Fruit fly (Drosophila melanogaster): ENCODE measurements around the gene CG17233.

Gene CG17233

dm6 chr3L:20230178-20230775 is 11.4 kb downstream of the CG17233 start:
- peak; percentile 80 for TF ChIP-seq Dif (GFP tag; optimal IDR thresholded peaks at IDR 0.05; ENCODE audit: partially characterized antibody)
- TF ChIP-seq HLH106 (tag; optimal IDR thresholded peaks at IDR 0.05): no peak
- TF ChIP-seq Rel (GFP tag; optimal IDR thresholded peaks at IDR 0.05): no peak
- TF ChIP-seq Rel (tag; optimal IDR thresholded peaks at IDR 0.05): no peak

DNA sequence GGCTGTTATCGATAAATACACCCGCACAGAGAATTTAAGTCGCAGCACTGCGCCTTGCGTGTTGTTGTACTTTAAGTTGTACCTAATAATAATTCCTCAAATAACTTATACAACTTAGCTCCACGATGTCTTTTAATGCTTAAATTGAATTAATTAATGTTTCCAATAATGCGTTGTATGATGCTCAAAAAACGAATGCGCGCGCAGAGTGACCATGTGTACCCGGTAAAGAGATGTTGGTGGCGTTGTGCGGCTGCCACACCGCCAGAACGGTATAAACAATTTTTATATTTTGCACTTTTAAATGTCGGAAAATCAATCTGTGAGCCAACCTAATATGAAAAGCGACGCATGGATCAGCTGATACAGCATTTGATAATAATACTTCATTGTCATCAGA is 15.6 kb downstream of the CG17233 start:
- TF ChIP-seq h (GFP tag; optimal IDR thresholded peaks at IDR 0.05): no peak
- TF ChIP-seq Dif (GFP tag; optimal IDR thresholded peaks at IDR 0.05; ENCODE audit: partially characterized antibody): peak; percentile 69
- TF ChIP-seq jim (GFP tag; optimal IDR thresholded peaks at IDR 0.05): no peak
- no peak for TF ChIP-seq Sp1 (GFP tag; optimal IDR thresholded peaks at IDR 0.05)
- TF ChIP-seq dsf (GFP tag; optimal IDR thresholded peaks at IDR 0.05; ENCODE audit: borderline replicate concordance): no peak
- no peak for TF ChIP-seq lola (GFP tag; optimal IDR thresholded peaks at IDR 0.05)
- TF ChIP-seq dl (GFP tag; optimal IDR thresholded peaks at IDR 0.05; ENCODE audit: insufficient read depth in 1 of 2, partially characterized antibody in 2 of 2): peak in 1 of 2 experiments; percentile 54
- no peak for TF ChIP-seq fru (GFP tag; optimal IDR thresholded peaks at IDR 0.05)
- TF ChIP-seq CG9705 (GFP tag; optimal IDR thresholded peaks at IDR 0.05): no peak
- TF ChIP-seq Rel (GFP tag; optimal IDR thresholded peaks at IDR 0.05): no peak
- TF ChIP-seq Rel (tag; optimal IDR thresholded peaks at IDR 0.05): no peak
- no peak for TF ChIP-seq psq (GFP tag; optimal IDR thresholded peaks at IDR 0.05)
- no peak for TF ChIP-seq pan (optimal IDR thresholded peaks at IDR 0.05)
- no peak for TF ChIP-seq N (GFP tag; optimal IDR thresholded peaks at IDR 0.05)
- no peak for TF ChIP-seq CG32264 (GFP tag; optimal IDR thresholded peaks at IDR 0.05)
- TF ChIP-seq woc (GFP tag; optimal IDR thresholded peaks at IDR 0.05): no peak
- no peak for TF ChIP-seq sage (GFP tag; optimal IDR thresholded peaks at IDR 0.05)
- peak; percentile 92 for TF ChIP-seq Vsx2 (GFP tag; optimal IDR thresholded peaks at IDR 0.05; ENCODE audit: partially characterized antibody)
- no peak for TF ChIP-seq brk (GFP tag; optimal IDR thresholded peaks at IDR 0.05)
- TF ChIP-seq Hr83 (GFP tag; optimal IDR thresholded peaks at IDR 0.05; ENCODE audit: poor library complexity, severe bottlenecking): no peak
- TF ChIP-seq tai (GFP tag; optimal IDR thresholded peaks at IDR 0.05): no peak
- peak; percentile 45 for TF ChIP-seq Myc (optimal IDR thresholded peaks at IDR 0.05)
- no peak for TF ChIP-seq br (GFP tag; optimal IDR thresholded peaks at IDR 0.05)

dm6 chr3L:20223398-20223951 is 18.2 kb downstream of the CG17233 start, which contains the start of gene CG17147:
Gene CG17147 (plus strand): TSS chr3L:20223932.
- TF ChIP-seq brk (GFP tag; optimal IDR thresholded peaks at IDR 0.05) (no peak), lola (GFP tag; optimal IDR thresholded peaks at IDR 0.05) (no peak), h (GFP tag; optimal IDR thresholded peaks at IDR 0.05) (no peak), CG32264 (GFP tag; optimal IDR thresholded peaks at IDR 0.05) (no peak), Myc (optimal IDR thresholded peaks at IDR 0.05) (no peak), sv (GFP tag; optimal IDR thresholded peaks at IDR 0.05) (no peak), Hnf4 (GFP tag; optimal IDR thresholded peaks at IDR 0.05) (no peak), CG9705 (GFP tag; optimal IDR thresholded peaks at IDR 0.05) (no peak), Mio (GFP tag; optimal IDR thresholded peaks at IDR 0.05) (no peak)

- TF ChIP-seq CrebA (GFP tag; optimal IDR thresholded peaks at IDR 0.05; ENCODE audit: borderline replicate concordance): no peak
- TF ChIP-seq woc (GFP tag; optimal IDR thresholded peaks at IDR 0.05): no peak
- no peak for TF ChIP-seq CG32264 (GFP tag; optimal IDR thresholded peaks at IDR 0.05)
- TF ChIP-seq GATAd (GFP tag; optimal IDR thresholded peaks at IDR 0.05): no peak
- no peak for TF ChIP-seq OdsH (GFP tag; optimal IDR thresholded peaks at IDR 0.05)
- TF ChIP-seq br (GFP tag; optimal IDR thresholded peaks at IDR 0.05): no peak
- no peak for TF ChIP-seq jim (GFP tag; optimal IDR thresholded peaks at IDR 0.05)
- no peak for TF ChIP-seq pan (optimal IDR thresholded peaks at IDR 0.05)
These were observed 19.1 kb downstream of the CG17233 start for dm6 chr3L:20222617-20223016.

- no peak for TF ChIP-seq h (GFP tag; optimal IDR thresholded peaks at IDR 0.05)
- no peak for TF ChIP-seq Jra (GFP tag; optimal IDR thresholded peaks at IDR 0.05)
- no peak for TF ChIP-seq CG32264 (GFP tag; optimal IDR thresholded peaks at IDR 0.05)
- no peak for TF ChIP-seq usp (GFP tag; optimal IDR thresholded peaks at IDR 0.05)
- no peak for TF ChIP-seq Hr78 (GFP tag; optimal IDR thresholded peaks at IDR 0.05)
- no peak for TF ChIP-seq Rel (GFP tag; optimal IDR thresholded peaks at IDR 0.05)
- TF ChIP-seq Rel (tag; optimal IDR thresholded peaks at IDR 0.05): no peak
- TF ChIP-seq CrebA (GFP tag; optimal IDR thresholded peaks at IDR 0.05; ENCODE audit: borderline replicate concordance): no peak
- no peak for TF ChIP-seq Myc (optimal IDR thresholded peaks at IDR 0.05)
- TF ChIP-seq Abd-B (GFP tag; optimal IDR thresholded peaks at IDR 0.05): no peak
- no peak for TF ChIP-seq tai (GFP tag; optimal IDR thresholded peaks at IDR 0.05)
- no peak for TF ChIP-seq brk (GFP tag; optimal IDR thresholded peaks at IDR 0.05)
- no peak for TF ChIP-seq sage (GFP tag; optimal IDR thresholded peaks at IDR 0.05)
- TF ChIP-seq Hr83 (GFP tag; optimal IDR thresholded peaks at IDR 0.05; ENCODE audit: poor library complexity, severe bottlenecking): no peak
- TF ChIP-seq dl (GFP tag; optimal IDR thresholded peaks at IDR 0.05; ENCODE audit: insufficient read depth in 1 of 2, partially characterized antibody in 2 of 2): no peak
These were observed 20.3 kb downstream of the CG17233 start, which contains the start of gene CG17145 for dm6 chr3L:20221412-20221864. Gene CG17145 (plus strand): TSS chr3L:20221814.
